Fruit fly (Drosophila melanogaster) whole organism, embryonic: ENCODE data around the gene CG5687.
A peak's percentile ranks its signal among the peaks of the same experiment; 100 is the strongest.

Source experiments
- CG10274 ChIP-seq: fragments of 200-800 bp; sonication (Bioruptor generic); optimal IDR thresholded peaks from 3 replicates; lab custom pipeline; 2017; ENCODE audit warnings: missing biosample characterization, mild to moderate bottlenecking, missing genetic modification characterization
- CG12219 ChIP-seq: fragments of 200-800 bp; sonication (Bioruptor generic); optimal IDR thresholded peaks from 3 replicates; lab custom pipeline; 2018; ENCODE audit warnings: missing biosample characterization, mild to moderate bottlenecking, missing genetic modification characterization
- CG1603 ChIP-seq: fragments of 200-800 bp; sonication (Bioruptor generic); optimal IDR thresholded peaks from 2 replicates; lab custom pipeline; 2019; ENCODE audit warnings: missing biosample characterization, mild to moderate bottlenecking, missing genetic modification characterization, moderate library complexity
- CG1647 ChIP-seq: fragments of 200-800 bp; sonication (Bioruptor generic); optimal IDR thresholded peaks from 3 replicates; lab custom pipeline; 2016; ENCODE audit warnings: missing biosample characterization, missing genetic modification characterization
- CG17359 ChIP-seq: fragments of 200-800 bp; sonication (Bioruptor generic); optimal IDR thresholded peaks from 3 replicates; lab custom pipeline; 2018; ENCODE audit warnings: missing biosample characterization, mild to moderate bottlenecking, missing genetic modification characterization, moderate library complexity
- CG17912 ChIP-seq: fragments of 200-800 bp; sonication (Bioruptor generic); optimal IDR thresholded peaks from 2 replicates; lab custom pipeline; 2018; ENCODE audit warnings: missing biosample characterization, mild to moderate bottlenecking, missing genetic modification characterization
- CG2199 ChIP-seq: fragments of 200-800 bp; sonication (Bioruptor generic); IDR thresholded peaks from 3 replicates; pipeline ENCODE4 v1.3.6; 2022; ENCODE audit warnings: missing biosample characterization, missing genetic modification characterization
- CG2875 ChIP-seq: fragments of 200-800 bp; sonication (Bioruptor generic); optimal IDR thresholded peaks from 2 replicates; lab custom pipeline; 2017; ENCODE audit warnings: missing biosample characterization, mild to moderate bottlenecking, missing genetic modification characterization, missing genetic modification reagents
- CG31365 ChIP-seq: fragments of 200-800 bp; sonication (Bioruptor generic); optimal IDR thresholded peaks from 2 replicates; lab custom pipeline; 2018; ENCODE audit warnings: missing biosample characterization, mild to moderate bottlenecking, missing genetic modification characterization
- CG32767 ChIP-seq: fragments of 200-800 bp; sonication (Bioruptor generic); IDR thresholded peaks from 2 replicates; pipeline ENCODE4 v1.3.6; 2022; ENCODE audit warnings: missing biosample characterization, missing genetic modification characterization
- CG42726 ChIP-seq: fragments of 200-800 bp; sonication (Bioruptor generic); IDR thresholded peaks from 2 replicates; pipeline ENCODE4 v1.3.6; 2022; ENCODE audit warnings: missing biosample characterization, missing genetic modification characterization; ENCODE audit not compliant: partially characterized antibody
- CG4282 ChIP-seq: fragments of 200-800 bp; sonication (Bioruptor generic); optimal IDR thresholded peaks from 2 replicates; lab custom pipeline; 2016; ENCODE audit warnings: missing biosample characterization, missing genetic modification characterization
- CG4360 ChIP-seq: fragments of 200-800 bp; sonication (Bioruptor generic); IDR thresholded peaks from 2 replicates; pipeline ENCODE4 v1.3.6; 2022; ENCODE audit warnings: missing biosample characterization, missing genetic modification characterization
- CG4707 ChIP-seq: fragments of 200-800 bp; sonication (Bioruptor generic); optimal IDR thresholded peaks from 2 replicates; lab custom pipeline; 2018; ENCODE audit warnings: missing biosample characterization, mild to moderate bottlenecking, missing genetic modification characterization, moderate library complexity
- CG7357 ChIP-seq: fragments of 200-800 bp; sonication (Bioruptor generic); IDR thresholded peaks from 3 replicates; pipeline ENCODE4 v1.3.6; 2022; ENCODE audit warnings: missing biosample characterization, missing genetic modification characterization
- CG7963 ChIP-seq: fragments of 200-800 bp; sonication (Bioruptor generic); IDR thresholded peaks from 3 replicates; pipeline ENCODE4 v1.3.6; 2022; ENCODE audit warnings: missing biosample characterization, missing genetic modification characterization; ENCODE audit not compliant: partially characterized antibody
- CG8281 ChIP-seq: fragments of 200-800 bp; sonication (Bioruptor generic); optimal IDR thresholded peaks from 2 replicates; lab custom pipeline; 2018; ENCODE audit warnings: missing biosample characterization, mild to moderate bottlenecking, missing genetic modification characterization, moderate library complexity
- CG9932 ChIP-seq: fragments of 200-800 bp; sonication (Bioruptor generic); IDR thresholded peaks from 2 replicates; pipeline ENCODE4 v1.3.6; 2022; ENCODE audit warnings: missing biosample characterization, missing genetic modification characterization
- CHES-1-like ChIP-seq: fragments of 200-800 bp; sonication (Bioruptor generic); optimal IDR thresholded peaks from 2 replicates; lab custom pipeline; 2016; ENCODE audit warnings: missing biosample characterization, missing genetic modification characterization
- Deaf1 ChIP-seq: fragments of 200-800 bp; optimal IDR thresholded peaks from 3 replicates; lab custom pipeline; 2019; ENCODE audit warnings: missing biosample characterization, mild to moderate bottlenecking, missing genetic modification characterization, moderate library complexity
- E2f1 ChIP-seq: fragments of 200-800 bp; sonication (Bioruptor generic); IDR thresholded peaks from 2 replicates; pipeline ENCODE4 v1.3.6; 2022; ENCODE audit warnings: missing biosample characterization, missing genetic modification characterization
- Fer2 ChIP-seq: fragments of 200-800 bp; sonication (Bioruptor generic); optimal IDR thresholded peaks from 2 replicates; lab custom pipeline; 2018; ENCODE audit warnings: missing biosample characterization, mild to moderate bottlenecking, missing genetic modification characterization, moderate library complexity
- GATAe ChIP-seq: fragments of 200-800 bp; sonication (Bioruptor generic); conservative IDR thresholded peaks from 2 replicates; pipeline ENCODE4 v1.3.6; 2022; ENCODE audit warnings: missing biosample characterization, missing genetic modification characterization
- H2.0 ChIP-seq: fragments of 200-800 bp; sonication (Bioruptor generic); IDR thresholded peaks from 2 replicates; pipeline ENCODE4 v1.3.6; 2022; ENCODE audit warnings: missing biosample characterization, missing genetic modification characterization
- HLH54F ChIP-seq: fragments of 200-800 bp; sonication (Bioruptor generic); optimal IDR thresholded peaks from 3 replicates; lab custom pipeline; 2016; ENCODE audit warnings: missing biosample characterization, missing genetic modification characterization
- Hsf ChIP-seq: fragments of 200-800 bp; sonication (Bioruptor generic); optimal IDR thresholded peaks from 3 replicates; lab custom pipeline; 2016; ENCODE audit warnings: missing biosample characterization, missing genetic modification characterization
- MESR4 ChIP-seq: fragments of 200-800 bp; sonication (Bioruptor generic); optimal IDR thresholded peaks from 2 replicates; lab custom pipeline; 2018; ENCODE audit warnings: missing biosample characterization, mild to moderate bottlenecking, missing genetic modification characterization, moderate library complexity
- Max ChIP-seq: fragments of 200-800 bp; sonication (Bioruptor generic); optimal IDR thresholded peaks from 2 replicates; lab custom pipeline; 2016; ENCODE audit warnings: missing biosample characterization, mild to moderate bottlenecking, missing genetic modification characterization
- NC2α ChIP-seq: fragments of 200-800 bp; sonication (Bioruptor generic); optimal IDR thresholded peaks from 2 replicates; lab custom pipeline; 2016; ENCODE audit warnings: missing biosample characterization, missing genetic modification characterization
- Opbp ChIP-seq: fragments of 200-800 bp; sonication (Bioruptor generic); IDR thresholded peaks from 3 replicates; pipeline ENCODE4 v1.3.6; 2022; ENCODE audit warnings: missing biosample characterization, missing genetic modification characterization; ENCODE audit not compliant: partially characterized antibody
- Poxn ChIP-seq: fragments of 200-800 bp; sonication (Bioruptor generic); IDR thresholded peaks from 2 replicates; pipeline ENCODE4 v1.3.6; 2022; ENCODE audit warnings: missing biosample characterization, missing genetic modification characterization
- Scr ChIP-seq: fragments of 200-800 bp; sonication (Bioruptor generic); IDR thresholded peaks from 2 replicates; pipeline ENCODE4 v1.3.6; 2022; ENCODE audit warnings: missing biosample characterization, missing genetic modification characterization; ENCODE audit not compliant: partially characterized antibody
- Side ChIP-seq: fragments of 200-800 bp; sonication (Bioruptor generic); optimal IDR thresholded peaks from 2 replicates; lab custom pipeline; 2016; ENCODE audit warnings: missing biosample characterization, missing genetic modification characterization
- Sry-β ChIP-seq: fragments of 200-800 bp; sonication (Bioruptor generic); optimal IDR thresholded peaks from 2 replicates; lab custom pipeline; 2018; ENCODE audit warnings: missing biosample characterization, mild to moderate bottlenecking, missing genetic modification characterization, moderate library complexity
- Xrp1 ChIP-seq: fragments of 200-800 bp; sonication (Bioruptor generic); IDR thresholded peaks from 2 replicates; pipeline ENCODE4 v1.3.6; 2022; ENCODE audit warnings: missing biosample characterization, missing genetic modification characterization
- al ChIP-seq: fragments of 200-800 bp; sonication (Bioruptor generic); IDR thresholded peaks from 2 replicates; pipeline ENCODE4 v1.3.6; 2022; ENCODE audit warnings: missing biosample characterization, missing genetic modification characterization
- dmrt99B ChIP-seq: fragments of 200-800 bp; sonication (Bioruptor generic); optimal IDR thresholded peaks from 2 replicates; lab custom pipeline; 2018; ENCODE audit warnings: missing biosample characterization, mild to moderate bottlenecking, missing genetic modification characterization, moderate library complexity
- nerfin-1 ChIP-seq: fragments of 200-800 bp; sonication (Bioruptor generic); optimal IDR thresholded peaks from 3 replicates; lab custom pipeline; 2019; ENCODE audit warnings: missing biosample characterization, mild to moderate bottlenecking, missing genetic modification characterization, moderate library complexity
- nerfin-2 ChIP-seq: fragments of 200-800 bp; sonication (Bioruptor generic); IDR thresholded peaks from 2 replicates; pipeline ENCODE4 v1.3.6; 2022; ENCODE audit warnings: missing biosample characterization, missing genetic modification characterization; ENCODE audit not compliant: partially characterized antibody
- pros ChIP-seq: fragments of 200-800 bp; sonication (Bioruptor generic); optimal IDR thresholded peaks from 3 replicates; lab custom pipeline; 2019; ENCODE audit warnings: missing biosample characterization, mild to moderate bottlenecking, missing genetic modification characterization, moderate library complexity
- repo ChIP-seq: fragments of 200-800 bp; sonication (Bioruptor generic); optimal IDR thresholded peaks from 2 replicates; lab custom pipeline; 2016; ENCODE audit warnings: missing biosample characterization, missing genetic modification characterization
- scrt ChIP-seq: fragments of 200-800 bp; sonication (Bioruptor generic); optimal IDR thresholded peaks from 2 replicates; lab custom pipeline; 2018; ENCODE audit warnings: missing biosample characterization, mild to moderate bottlenecking, missing genetic modification characterization, moderate library complexity
- slbo ChIP-seq: fragments of 200-800 bp; sonication (Bioruptor generic); IDR thresholded peaks from 2 replicates; pipeline ENCODE4 v1.3.6; 2022; ENCODE audit warnings: missing biosample characterization, missing genetic modification characterization
- sqz ChIP-seq: fragments of 200-800 bp; sonication (Bioruptor generic); optimal IDR thresholded peaks from 3 replicates; lab custom pipeline; 2018; ENCODE audit warnings: missing biosample characterization, mild to moderate bottlenecking, missing genetic modification characterization
- tgo ChIP-seq: fragments of 200-800 bp; sonication (Bioruptor generic); IDR thresholded peaks from 3 replicates; pipeline ENCODE4 v1.3.6; 2022; ENCODE audit warnings: missing biosample characterization, missing genetic modification characterization
- toy ChIP-seq: fragments of 200-800 bp; sonication (Bioruptor generic); IDR thresholded peaks from 2 replicates; pipeline ENCODE4 v1.3.6; 2022; ENCODE audit warnings: missing biosample characterization, missing genetic modification characterization
- twi ChIP-seq: fragments of 200-800 bp; optimal IDR thresholded peaks from 2 replicates; lab custom pipeline; 2019; ENCODE audit warnings: missing biosample characterization, mild to moderate bottlenecking, missing genetic modification characterization, moderate library complexity
- vfl ChIP-seq: fragments of 200-800 bp; sonication (Bioruptor generic); optimal IDR thresholded peaks from 2 replicates; lab custom pipeline; 2016; ENCODE audit warnings: missing biosample characterization, missing genetic modification characterization
- vnd ChIP-seq: fragments of 200-800 bp; sonication (Bioruptor generic); IDR thresholded peaks from 3 replicates; pipeline ENCODE4 v1.3.6; 2022; ENCODE audit warnings: missing biosample characterization, missing genetic modification characterization; ENCODE audit not compliant: partially characterized antibody
- zfh1 ChIP-seq: fragments of 200-800 bp; sonication (Bioruptor generic); IDR thresholded peaks from 3 replicates; pipeline ENCODE4 v1.3.6; 2022; ENCODE audit warnings: missing biosample characterization, missing genetic modification characterization

The CG5687 gene

DNA sequence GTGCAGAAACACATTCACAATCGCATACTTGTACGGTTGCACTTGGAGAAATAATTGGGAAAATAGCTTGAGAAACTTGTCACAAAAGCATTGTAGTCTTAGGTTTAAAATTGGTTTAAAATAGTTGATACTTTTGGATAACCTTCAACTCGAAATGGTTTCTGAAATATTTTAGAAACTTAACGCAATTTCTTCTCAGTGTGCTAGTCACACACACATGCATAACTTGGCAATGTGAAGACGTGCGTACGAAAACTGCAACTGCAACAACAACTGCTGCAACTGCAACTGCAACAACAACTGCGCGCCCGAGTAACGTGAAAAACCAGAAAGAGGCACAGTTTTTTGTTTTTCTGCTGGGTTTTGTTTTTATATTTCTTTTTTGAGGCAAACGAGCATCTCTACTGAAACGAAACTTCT is 52.8 kb downstream of the CG5687 start (continued):
- peak; percentile 50 for TF ChIP-seq CG10274 (GFP tag; lab: Kevin White, UChicago)
- peak; percentile 93 for TF ChIP-seq Xrp1 (GFP tag; lab: Robert Waterston, UW)
- peak; percentile 90 for TF ChIP-seq CG4360 (GFP tag; lab: Robert Waterston, UW)
- no peak for TF ChIP-seq nerfin-2
- peak; percentile 78 for TF ChIP-seq tgo (GFP tag; lab: Robert Waterston, UW)
- peak; percentile 63 for TF ChIP-seq CHES-1-like (GFP tag; lab: Kevin White, UChicago)
- TF ChIP-seq nerfin-1 = peak; percentile 78
- peak; percentile 69 for TF ChIP-seq sqz
- TF ChIP-seq al (GFP tag; lab: Robert Waterston, UW) = peak; percentile 32; the same call in 1 of the 2 replicates
- peak; percentile 78 for TF ChIP-seq repo (GFP tag; lab: Kevin White, UChicago)
- TF ChIP-seq CG2199 (GFP tag; lab: Robert Waterston, UW) = peak; percentile 91; the same call in 2 of the 3 replicates
- peak; percentile 64; the same call in 1 of the 2 replicates for TF ChIP-seq slbo (GFP tag; lab: Robert Waterston, UW)
- no peak for TF ChIP-seq toy (GFP tag; lab: Robert Waterston, UW)
- TF ChIP-seq CG1647 = peak; percentile 73
- peak; percentile 6 for TF ChIP-seq MESR4
- TF ChIP-seq vfl (GFP tag; lab: Kevin White, UChicago) = no peak
- TF ChIP-seq CG7963 (GFP tag; lab: Robert Waterston, UW) = no peak
- TF ChIP-seq Max (GFP tag; lab: Kevin White, UChicago) = peak; percentile 77
- TF ChIP-seq CG7357 (GFP tag; lab: Robert Waterston, UW) = peak; percentile 51; the same call in 1 of the 3 replicates
- peak; percentile 95 for TF ChIP-seq CG1603
- peak; percentile 61 for TF ChIP-seq NC2α (GFP tag; lab: Kevin White, UChicago)
- peak; percentile 64 for TF ChIP-seq CG8281 (tag; lab: Kevin White, UChicago)
- peak; percentile 53 for TF ChIP-seq CG17912 (GFP tag; lab: Kevin White, UChicago)
- TF ChIP-seq Deaf1 (tag; lab: Kevin White, UChicago) = no peak
- peak; percentile 72 for TF ChIP-seq CG4707
- peak; percentile 58 for TF ChIP-seq twi
- TF ChIP-seq CG4282 (GFP tag; lab: Kevin White, UChicago) = peak; percentile 67
- no peak for TF ChIP-seq pros (GFP tag; lab: Kevin White, UChicago)
- TF ChIP-seq Poxn (GFP tag; lab: Robert Waterston, UW) = no peak
- TF ChIP-seq GATAe = no peak
- peak; percentile 91 for TF ChIP-seq dmrt99B (tag; lab: Kevin White, UChicago)
- TF ChIP-seq CG2875 = peak; percentile 81
- TF ChIP-seq Opbp = no peak
- peak; percentile 87 for TF ChIP-seq Hsf (GFP tag; lab: Kevin White, UChicago)
- TF ChIP-seq scrt (GFP tag; lab: Kevin White, UChicago) = peak; percentile 48
- no peak for TF ChIP-seq CG31365
- peak; percentile 93 for TF ChIP-seq CG17359
- TF ChIP-seq Fer2 (tag; lab: Kevin White, UChicago) = peak; percentile 25
- TF ChIP-seq HLH54F (GFP tag; lab: Kevin White, UChicago) = peak; percentile 42
- TF ChIP-seq CG42726 (GFP tag; lab: Robert Waterston, UW) = no peak
- TF ChIP-seq Sry-β = peak; percentile 1
- TF ChIP-seq CG9932 = no peak
- TF ChIP-seq zfh1 (GFP tag; lab: Robert Waterston, UW) = peak; percentile 95
- TF ChIP-seq CG32767 (GFP tag; lab: Robert Waterston, UW) = peak; percentile 80
- peak; percentile 76 for TF ChIP-seq CG12219 (GFP tag; lab: Kevin White, UChicago)
- peak; percentile 73 for TF ChIP-seq Side (GFP tag; lab: Kevin White, UChicago)
- TF ChIP-seq vnd = no peak
- TF ChIP-seq H2.0 (GFP tag; lab: Robert Waterston, UW) = peak; percentile 79
- TF ChIP-seq Scr (GFP tag; lab: Robert Waterston, UW) = no peak
- TF ChIP-seq E2f1 = peak; percentile 57; the same call in 1 of the 2 replicates
